Worm (Caenorhabditis elegans) whole organism, L1 larva: Measurements from ENCODE around the gene col-94.

Experiments
- dsc-1 ChIP-seq: sonication (generic microtip); optimal IDR thresholded peaks from 2 replicates; lab custom pipeline; 2016; ENCODE audit warnings: mild to moderate bottlenecking, missing genetic modification characterization, missing compliant biosample characterization
- lsy-2 ChIP-seq, 2 experiments: fragments of 150-350 bp; optimal IDR thresholded peaks; 2 replicates each; lab custom pipeline; 2014; ENCODE audit warnings: missing biosample characterization in 2 of 2, missing genetic modification characterization in 2 of 2
- snpc-4 ChIP-seq: fragments of 150-350 bp; optimal IDR thresholded peaks from 2 replicates; lab custom pipeline; 2014; ENCODE audit warnings: missing biosample characterization, missing genetic modification characterization

DNA sequence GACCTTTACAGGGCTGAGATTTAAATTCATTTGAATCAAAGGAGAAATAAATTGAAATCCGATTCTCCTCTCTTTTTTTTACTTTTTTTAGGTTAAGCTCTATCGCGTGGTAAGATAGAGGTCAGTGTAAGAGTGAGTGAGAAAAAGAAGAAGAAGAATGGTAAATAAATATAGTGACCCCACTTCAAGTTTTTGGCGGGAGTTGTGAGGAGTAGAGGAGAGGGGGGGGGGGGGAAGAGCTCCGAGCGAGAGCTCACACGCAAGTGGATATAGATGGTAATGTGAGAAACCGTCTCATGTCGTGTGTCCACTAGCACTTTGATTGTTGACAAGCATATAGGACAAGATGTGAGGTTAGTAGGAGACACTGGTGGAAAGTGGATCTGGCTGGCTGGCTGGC, 20.7 kb downstream of the col-94 start, which contains the start of gene W05B2.2:
- TF ChIP-seq snpc-4 (tag; lab: Kevin White, UChicago) (no peak), lsy-2 (tag; optimal IDR thresholded peaks at IDR 0.05; lab: Kevin White, UChicago) (no peak), dsc-1 (tag; lab: Kevin White, UChicago) (no peak)
